Worm (Caenorhabditis elegans): Measurements from ENCODE around the gene ncs-4.

ncs-4 gene

DNA sequence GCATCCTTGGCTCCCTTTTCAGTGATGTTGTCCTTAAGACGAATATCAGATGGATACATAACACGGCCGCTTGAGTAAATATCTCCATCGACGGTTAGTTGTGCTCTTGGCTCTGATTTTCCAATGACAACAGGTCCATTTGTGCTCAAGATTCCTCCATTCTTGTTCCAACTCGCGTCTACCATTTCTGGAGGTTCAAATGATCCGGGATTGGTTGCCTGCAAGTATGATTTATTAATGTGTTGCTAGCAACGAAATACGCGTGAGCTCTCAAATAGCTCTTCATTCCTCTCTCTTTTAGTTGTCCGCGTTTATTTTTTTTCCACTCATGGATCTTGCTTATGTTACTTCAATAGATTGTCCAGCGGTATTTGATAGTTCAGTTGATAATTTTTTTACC is 7.4 kb downstream of the ncs-4 start, which contains the start of gene arrd-28:
arrd-28 (plus strand) TSS at position 301 of the 400 bp plus-strand sequence.
- TF ChIP-seq C17E4.6 (GFP tag; IDR thresholded peaks at IDR 0.05), result no peak
- no peak for TF ChIP-seq attf-6 (GFP tag; IDR thresholded peaks at IDR 0.05)
- no peak for TF ChIP-seq chd-7 (tag; optimal IDR thresholded peaks at IDR 0.05)
- TF ChIP-seq Y95B8A.8 (GFP tag; IDR thresholded peaks at IDR 0.05), result no peak
- no peak for TF ChIP-seq T07F8.4 (tag; optimal IDR thresholded peaks at IDR 0.05)
- no peak for TF ChIP-seq K12H6.12 (tag; optimal IDR thresholded peaks at IDR 0.05)
- no peak for TF ChIP-seq pbrm-1 (GFP tag; IDR thresholded peaks at IDR 0.05)
- TF ChIP-seq bed-2 (GFP tag; IDR thresholded peaks at IDR 0.05), result no peak
- no peak for TF ChIP-seq F33H1.4 (GFP tag; IDR thresholded peaks at IDR 0.05)

DNA sequence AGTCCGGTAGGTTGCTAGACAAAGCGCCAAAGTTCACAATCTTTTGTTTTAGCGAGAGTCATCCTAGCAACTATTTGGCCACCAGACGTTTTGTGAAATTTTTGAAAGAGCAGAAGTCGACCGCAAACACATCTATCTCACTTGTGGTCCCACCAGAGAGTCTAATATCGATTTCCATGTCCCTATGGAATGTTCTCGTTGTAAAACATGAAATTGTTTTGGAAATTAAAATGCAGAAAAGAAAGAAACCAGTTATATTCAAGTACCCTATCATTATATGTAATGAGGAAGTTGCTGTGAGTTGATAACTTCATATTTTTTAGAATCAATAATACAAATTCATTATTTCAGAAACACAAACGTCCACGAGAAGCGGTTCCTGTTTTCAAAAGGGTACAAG is 8.4 kb downstream of the ncs-4 start:
- no peak for TF ChIP-seq ztf-25 (GFP tag; IDR thresholded peaks at IDR 0.05)
- TF ChIP-seq gei-17 (GFP tag; optimal IDR thresholded peaks at IDR 0.05), result no peak
- no peak for TF ChIP-seq atf-7 (tag; optimal IDR thresholded peaks at IDR 0.05)
- TF ChIP-seq K12H6.12 (tag; optimal IDR thresholded peaks at IDR 0.05), result no peak
- TF ChIP-seq rpc-1 (optimal IDR thresholded peaks at IDR 0.05), result no peak
- no peak for TF ChIP-seq rpc-1 (tag; optimal IDR thresholded peaks at IDR 0.05)
- no peak for TF ChIP-seq tbx-9 (tag; optimal IDR thresholded peaks at IDR 0.05; ENCODE audit: borderline replicate concordance)
- TF ChIP-seq C17E4.6 (GFP tag; IDR thresholded peaks at IDR 0.05), result no peak
- no peak for TF ChIP-seq attf-3 (GFP tag; conservative IDR thresholded peaks at IDR 0.05)
- no peak for TF ChIP-seq ceh-40 (GFP tag; IDR thresholded peaks at IDR 0.05)
- TF ChIP-seq Y67H2A.10 (GFP tag; conservative IDR thresholded peaks at IDR 0.05), result no peak
- TF ChIP-seq B0336.3 (GFP tag; IDR thresholded peaks at IDR 0.05), result no peak
- TF ChIP-seq ztf-6 (GFP tag; IDR thresholded peaks at IDR 0.05), result no peak
- no peak for TF ChIP-seq snpc-3.4 (tag; optimal IDR thresholded peaks at IDR 0.05)
- TF ChIP-seq C06A6.2 (GFP tag; conservative IDR thresholded peaks at IDR 0.05), result no peak
- no peak for TF ChIP-seq hmg-1.2 (GFP tag; IDR thresholded peaks at IDR 0.05)
- TF ChIP-seq lin-26 (GFP tag; IDR thresholded peaks at IDR 0.05), result no peak
- no peak for TF ChIP-seq ztf-3 (GFP tag; optimal IDR thresholded peaks at IDR 0.05)

DNA sequence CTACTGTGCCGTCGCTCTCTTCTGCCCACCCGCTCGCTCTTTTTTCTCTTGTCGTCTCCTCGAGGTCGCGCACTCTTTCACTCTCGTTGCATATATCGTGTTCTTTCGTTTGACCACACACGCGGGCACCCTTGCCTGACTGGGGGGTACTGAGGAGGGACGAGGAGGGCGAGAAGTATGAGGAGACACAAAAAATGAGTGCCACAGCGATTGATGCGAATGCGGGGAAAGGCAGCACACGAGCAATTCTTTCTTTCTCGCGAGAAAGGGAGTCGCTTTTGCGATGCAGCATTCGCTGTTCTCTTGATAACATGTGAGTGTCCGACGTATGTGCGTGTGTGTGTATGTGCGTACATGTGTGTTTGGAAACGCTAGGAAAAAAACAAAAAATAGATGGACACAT is 12.2 kb downstream of the ncs-4 start:
- no peak for TF ChIP-seq nhr-120 (GFP tag; IDR thresholded peaks at IDR 0.05)
- peak; percentile 85 for TF ChIP-seq lin-40 (tag; optimal IDR thresholded peaks at IDR 0.05)
- TF ChIP-seq attf-6 (GFP tag; IDR thresholded peaks at IDR 0.05), result no peak
- TF ChIP-seq snpc-4 (GFP tag; optimal IDR thresholded peaks at IDR 0.05), result peak; percentile 31
- TF ChIP-seq snpc-4 (tag; optimal IDR thresholded peaks at IDR 0.05), result peak in 3 of 4 experiments; percentile 8 to 53 (median 48)
- no peak for TF ChIP-seq F52B5.7 (tag; optimal IDR thresholded peaks at IDR 0.05)
- TF ChIP-seq F33H1.4 (GFP tag; IDR thresholded peaks at IDR 0.05), result no peak
- TF ChIP-seq lin-26 (GFP tag; IDR thresholded peaks at IDR 0.05), result peak; percentile 62; the same call in 1 of the 2 replicates
- TF ChIP-seq egl-18 (GFP tag; IDR thresholded peaks at IDR 0.05), result no peak
- TF ChIP-seq unc-62 (GFP tag; optimal IDR thresholded peaks at IDR 0.05), result no peak
- no peak for TF ChIP-seq ceh-40 (GFP tag; IDR thresholded peaks at IDR 0.05)
- no peak for TF ChIP-seq ztf-26 (tag; optimal IDR thresholded peaks at IDR 0.05)
- peak; percentile 75; the same call in 1 of the 2 replicates for TF ChIP-seq dox-1 (GFP tag; IDR thresholded peaks at IDR 0.05)
- peak; percentile 63 for TF ChIP-seq mcd-1 (GFP tag; IDR thresholded peaks at IDR 0.05)
- no peak for TF ChIP-seq repo-1 (tag; optimal IDR thresholded peaks at IDR 0.05)
- 0 out of 2 replicates have a peak, but pooled peaks have one; percentile 13 for TF ChIP-seq ekl-4 (GFP tag; IDR thresholded peaks at IDR 0.05)
- no peak for TF ChIP-seq Y53F4B.3 (GFP tag; IDR thresholded peaks at IDR 0.05)
- peak; percentile 65 for TF ChIP-seq egrh-3 (GFP tag; IDR thresholded peaks at IDR 0.05)
- TF ChIP-seq lsl-1 (GFP tag; optimal IDR thresholded peaks at IDR 0.05), result no peak
- no peak for TF ChIP-seq snpc-1.1 (tag; optimal IDR thresholded peaks at IDR 0.05; ENCODE audit: insufficient read depth)
- no peak for TF ChIP-seq ztf-6 (GFP tag; IDR thresholded peaks at IDR 0.05)
- no peak for TF ChIP-seq him-1 (tag; optimal IDR thresholded peaks at IDR 0.05)
- no peak for TF ChIP-seq ccch-3 (GFP tag; optimal IDR thresholded peaks at IDR 0.05)
- no peak for TF ChIP-seq ceh-79 (tag; optimal IDR thresholded peaks at IDR 0.05)
- TF ChIP-seq T26A5.8 (tag; optimal IDR thresholded peaks at IDR 0.05), result no peak
- TF ChIP-seq snpc-3.4 (tag; optimal IDR thresholded peaks at IDR 0.05), result no peak
- no peak for TF ChIP-seq C17E4.6 (GFP tag; IDR thresholded peaks at IDR 0.05)
- no peak for TF ChIP-seq Y79H2A.3 (GFP tag; conservative IDR thresholded peaks at IDR 0.05)
- no peak for TF ChIP-seq hlh-26 (GFP tag; conservative IDR thresholded peaks at IDR 0.05)

All from whole organism, young adult.